Worm (Caenorhabditis elegans): ENCODE data around the gene T25B9.8.

- TF ChIP-seq ztf-4 (tag; optimal IDR thresholded peaks at IDR 0.05): no peak
- no peak for TF ChIP-seq aly-2 (tag; optimal IDR thresholded peaks at IDR 0.05)
- no peak for TF ChIP-seq ama-1 (optimal IDR thresholded peaks at IDR 0.05)
- TF ChIP-seq crh-2 (tag; optimal IDR thresholded peaks at IDR 0.05): peak; percentile 54
- no peak for TF ChIP-seq ztf-1 (GFP tag; conservative IDR thresholded peaks at IDR 0.05)
- no peak for TF ChIP-seq zag-1 (tag; optimal IDR thresholded peaks at IDR 0.05)
- TF ChIP-seq fos-1 (tag; optimal IDR thresholded peaks at IDR 0.05): peak; percentile 27
Observed at ce11 chrIV:10784085-10784484, 16.1 kb upstream of the T25B9.8 start.
